Fruit fly (Drosophila melanogaster): ENCODE results near the gene CG32036.

The CG32036 gene

DNA sequence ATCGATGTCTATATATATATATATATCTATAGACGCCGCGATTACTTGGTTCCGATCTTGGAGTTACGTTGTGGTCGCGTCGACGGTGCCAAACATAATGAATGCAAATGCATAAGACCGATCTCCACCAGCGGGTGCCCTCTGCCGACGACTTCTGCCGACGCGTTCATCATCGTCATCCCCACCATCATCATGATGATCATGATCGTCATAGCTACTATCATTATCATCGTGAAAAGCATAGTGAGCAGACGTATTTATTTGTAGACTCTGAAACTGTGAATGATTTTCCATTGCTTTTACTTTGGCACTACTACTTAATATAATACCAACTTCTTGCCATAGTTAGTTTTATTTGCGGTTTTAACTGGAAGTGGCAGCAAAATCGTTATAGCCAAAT, 3.1 kb upstream of the CG32036 start, which contains the start of gene CG32037:
TSS of gene CG32037 (minus strand) at position 101 of the 400 bp plus-strand sequence.
- TF ChIP-seq CG4496 (GFP tag; IDR thresholded peaks at IDR 0.05) (no peak), CG10348 (GFP tag; IDR thresholded peaks at IDR 0.05) (no peak), D1 (tag; optimal IDR thresholded peaks at IDR 0.05) (no peak), CG32121 (GFP tag; IDR thresholded peaks at IDR 0.05) (no peak), Pif1B (GFP tag; optimal IDR thresholded peaks at IDR 0.05) (no peak), Pif1A (GFP tag; optimal IDR thresholded peaks at IDR 0.05) (no peak), CG8301 (tag; optimal IDR thresholded peaks at IDR 0.05) (no peak), Ets98B (GFP tag; IDR thresholded peaks at IDR 0.05) (no peak), rn (GFP tag; IDR thresholded peaks at IDR 0.05) (no peak), CG14655 (GFP tag; optimal IDR thresholded peaks at IDR 0.05) (no peak), CG15710 (tag; optimal IDR thresholded peaks at IDR 0.05) (no peak), gl (tag; optimal IDR thresholded peaks at IDR 0.05) (no peak), fd96Ca (GFP tag; IDR thresholded peaks at IDR 0.05) (no peak), Snoo (tag; optimal IDR thresholded peaks at IDR 0.05) (no peak), CG34367 (tag; optimal IDR thresholded peaks at IDR 0.05) (no peak), EcR (GFP tag; optimal IDR thresholded peaks at IDR 0.05) (no peak)

DNA sequence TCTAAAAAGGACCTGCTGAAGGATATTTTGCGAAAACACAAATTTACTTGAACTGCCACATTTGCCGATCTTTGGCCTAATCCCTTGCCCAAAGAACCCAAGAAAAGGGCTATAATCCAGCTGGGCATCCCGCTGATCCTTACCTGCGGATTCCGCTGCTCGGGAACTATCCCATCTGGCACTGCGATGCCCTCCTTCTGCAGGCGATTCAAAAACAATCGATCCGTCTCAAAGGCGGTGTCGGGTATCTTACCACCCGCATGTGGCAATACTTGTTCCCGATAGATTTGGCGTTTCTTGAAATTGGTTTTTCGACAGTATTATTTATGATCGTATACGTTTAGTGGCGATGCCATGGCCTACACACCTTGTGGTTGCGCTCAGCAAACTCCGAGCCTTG, 2.3 kb upstream of the CG32036 start:
- no peak for TF ChIP-seq CG17806 (tag; optimal IDR thresholded peaks at IDR 0.05)
- no peak for TF ChIP-seq Ets98B (GFP tag; IDR thresholded peaks at IDR 0.05)
- TF ChIP-seq Pif1A (GFP tag; optimal IDR thresholded peaks at IDR 0.05): no peak
- TF ChIP-seq CG15710 (tag; optimal IDR thresholded peaks at IDR 0.05): no peak
- no peak for TF ChIP-seq Pif1B (GFP tag; optimal IDR thresholded peaks at IDR 0.05)
- TF ChIP-seq CG32121 (GFP tag; IDR thresholded peaks at IDR 0.05): no peak
- TF ChIP-seq CG34367 (tag; optimal IDR thresholded peaks at IDR 0.05): no peak
- no peak for TF ChIP-seq rn (GFP tag; IDR thresholded peaks at IDR 0.05)
- TF ChIP-seq EcR (GFP tag; optimal IDR thresholded peaks at IDR 0.05): no peak
- no peak for TF ChIP-seq CG9948 (tag; optimal IDR thresholded peaks at IDR 0.05)
- no peak for TF ChIP-seq CG13204 (GFP tag; optimal IDR thresholded peaks at IDR 0.05)
- no peak for TF ChIP-seq CG4496 (GFP tag; IDR thresholded peaks at IDR 0.05)
- no peak for TF ChIP-seq CG8301 (tag; optimal IDR thresholded peaks at IDR 0.05)
- TF ChIP-seq fd96Ca (GFP tag; IDR thresholded peaks at IDR 0.05): no peak
- TF ChIP-seq CG10348 (GFP tag; IDR thresholded peaks at IDR 0.05): no peak
- TF ChIP-seq CG14655 (GFP tag; optimal IDR thresholded peaks at IDR 0.05): no peak
- no peak for TF ChIP-seq CG8159 (tag; optimal IDR thresholded peaks at IDR 0.05)
- no peak for TF ChIP-seq CG12605 (GFP tag; IDR thresholded peaks at IDR 0.05)
- no peak for TF ChIP-seq Snoo (tag; optimal IDR thresholded peaks at IDR 0.05)

DNA sequence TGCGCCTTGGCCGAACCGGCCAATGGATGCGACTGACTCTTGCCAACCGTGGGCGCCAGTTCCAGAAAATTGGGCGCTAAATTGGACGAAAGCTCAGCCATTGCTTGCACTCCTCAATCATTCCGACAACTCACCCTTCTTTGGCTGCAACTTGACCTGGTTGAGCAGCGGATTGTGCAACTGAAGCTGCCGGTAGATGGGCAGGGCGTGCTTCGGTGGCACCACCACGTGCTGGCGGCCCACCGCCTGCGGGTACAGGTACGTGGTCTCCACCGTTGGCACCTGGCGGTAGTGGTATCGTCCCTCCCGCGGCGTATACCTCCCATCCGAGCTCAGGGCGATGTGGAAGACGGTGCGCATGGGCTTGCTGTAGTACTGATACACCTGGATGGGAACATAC, 1.4 kb upstream of the CG32036 start:
- TF ChIP-seq Ets98B (GFP tag; IDR thresholded peaks at IDR 0.05): no peak
- TF ChIP-seq CG12605 (GFP tag; IDR thresholded peaks at IDR 0.05): no peak
- TF ChIP-seq CG4496 (GFP tag; IDR thresholded peaks at IDR 0.05): no peak
- TF ChIP-seq rn (GFP tag; IDR thresholded peaks at IDR 0.05): no peak
- TF ChIP-seq CG17806 (tag; optimal IDR thresholded peaks at IDR 0.05): no peak
- TF ChIP-seq Pif1B (GFP tag; optimal IDR thresholded peaks at IDR 0.05): no peak
- TF ChIP-seq CG34367 (tag; optimal IDR thresholded peaks at IDR 0.05): no peak
- TF ChIP-seq EcR (GFP tag; optimal IDR thresholded peaks at IDR 0.05): no peak
- no peak for TF ChIP-seq gl (tag; optimal IDR thresholded peaks at IDR 0.05)
- TF ChIP-seq CG10348 (GFP tag; IDR thresholded peaks at IDR 0.05): no peak
- TF ChIP-seq CG32121 (GFP tag; IDR thresholded peaks at IDR 0.05): no peak
- no peak for TF ChIP-seq CG15710 (tag; optimal IDR thresholded peaks at IDR 0.05)

DNA sequence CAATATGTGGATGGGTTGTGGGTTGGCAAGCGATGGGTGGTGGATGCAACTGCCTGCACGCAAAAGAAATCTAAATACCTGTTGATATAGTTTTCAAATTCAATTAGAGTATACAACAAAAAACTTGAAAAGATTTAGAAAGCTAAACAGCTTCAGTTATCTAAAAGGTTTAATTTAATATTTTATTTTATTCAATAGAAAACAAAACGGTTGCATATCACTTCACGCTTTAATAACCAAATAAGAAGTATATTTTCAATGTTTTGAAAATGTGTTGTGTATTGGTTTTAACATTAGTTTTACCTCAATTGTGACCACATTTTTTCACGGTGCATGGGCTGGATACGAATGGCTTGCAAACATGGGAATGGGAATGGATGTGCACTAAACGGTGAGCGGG, 594 bp upstream of the CG32036 start:
- TF ChIP-seq CG12605 (GFP tag; IDR thresholded peaks at IDR 0.05) (no peak), CG32121 (GFP tag; IDR thresholded peaks at IDR 0.05) (peak; percentile 48)

DNA sequence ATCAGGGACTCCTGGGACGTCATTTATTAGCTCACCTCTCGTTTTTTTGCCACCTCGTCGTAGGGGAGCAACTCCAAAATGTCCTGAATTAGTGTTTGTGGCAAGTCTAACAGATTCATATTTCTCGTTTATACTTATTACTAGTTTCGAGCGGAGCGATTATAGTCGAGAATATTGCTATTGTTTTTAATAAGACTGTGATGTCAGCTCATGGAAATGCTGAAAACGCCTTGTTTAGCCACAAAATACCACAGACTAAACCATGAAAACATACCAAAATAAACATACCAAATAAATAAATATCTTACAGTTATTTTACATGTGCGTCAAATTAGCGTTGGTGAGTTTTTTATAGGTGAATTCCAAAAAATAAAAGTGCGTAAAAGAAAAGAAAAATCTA, 1.4 kb downstream of the CG32036 start, which contains the start of gene pall:
TSS of gene pall (minus strand) at position 205 of the 400 bp plus-strand sequence.
- TF ChIP-seq CG32121 (GFP tag; IDR thresholded peaks at IDR 0.05) (no peak), Pif1A (GFP tag; optimal IDR thresholded peaks at IDR 0.05) (no peak), CG4496 (GFP tag; IDR thresholded peaks at IDR 0.05) (no peak)

DNA sequence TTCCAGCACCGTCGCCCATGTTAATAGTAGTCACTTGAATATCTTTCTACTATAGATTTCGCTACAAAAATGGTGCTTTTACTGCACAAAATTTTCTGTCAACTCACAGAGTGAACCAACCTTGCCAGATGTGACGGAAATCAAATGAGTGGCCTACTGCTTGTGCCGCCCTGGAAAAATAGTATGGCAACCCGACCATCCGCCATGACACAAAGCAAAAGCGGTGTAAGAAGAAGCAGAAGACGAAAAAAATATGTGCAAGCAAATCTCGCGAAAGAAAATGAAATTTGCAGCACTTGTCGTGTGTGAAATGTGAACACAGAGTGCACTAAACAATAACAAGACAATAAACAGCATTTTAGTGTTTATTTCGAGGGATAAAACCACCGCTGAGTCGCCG, 12.2 kb downstream of the CG32036 start, which contains the start of the genes Uch-L5 and Jarid2:
TSS of gene Uch-L5 (minus strand) at position 137 of the 400 bp plus-strand sequence.
TSS of gene Jarid2 (plus strand) at position 210 of the 400 bp plus-strand sequence.
- TF ChIP-seq CG9948 (tag; optimal IDR thresholded peaks at IDR 0.05): no peak
- TF ChIP-seq fd96Ca (GFP tag; IDR thresholded peaks at IDR 0.05): no peak
- TF ChIP-seq CG8159 (tag; optimal IDR thresholded peaks at IDR 0.05): no peak
- no peak for TF ChIP-seq rn (GFP tag; IDR thresholded peaks at IDR 0.05)
- no peak for TF ChIP-seq Pif1A (GFP tag; optimal IDR thresholded peaks at IDR 0.05)
- TF ChIP-seq CG14655 (GFP tag; optimal IDR thresholded peaks at IDR 0.05): no peak
- TF ChIP-seq CG12605 (GFP tag; IDR thresholded peaks at IDR 0.05): peak; percentile 46
- no peak for TF ChIP-seq CG13204 (GFP tag; optimal IDR thresholded peaks at IDR 0.05)
- TF ChIP-seq Snoo (tag; optimal IDR thresholded peaks at IDR 0.05): peak; percentile 39
- no peak for TF ChIP-seq CG10348 (GFP tag; IDR thresholded peaks at IDR 0.05)
- TF ChIP-seq CG4496 (GFP tag; IDR thresholded peaks at IDR 0.05): no peak
- no peak for TF ChIP-seq Pif1B (GFP tag; optimal IDR thresholded peaks at IDR 0.05)
- no peak for TF ChIP-seq EcR (GFP tag; optimal IDR thresholded peaks at IDR 0.05)
- TF ChIP-seq D1 (tag; optimal IDR thresholded peaks at IDR 0.05): no peak
- TF ChIP-seq CG34367 (tag; optimal IDR thresholded peaks at IDR 0.05): no peak
- peak; percentile 39 for TF ChIP-seq Ets98B (GFP tag; IDR thresholded peaks at IDR 0.05)
- no peak for TF ChIP-seq CG15710 (tag; optimal IDR thresholded peaks at IDR 0.05)
- TF ChIP-seq CG8301 (tag; optimal IDR thresholded peaks at IDR 0.05): no peak
- TF ChIP-seq gl (tag; optimal IDR thresholded peaks at IDR 0.05): no peak
- TF ChIP-seq CG32121 (GFP tag; IDR thresholded peaks at IDR 0.05): no peak
- TF ChIP-seq CG17806 (tag; optimal IDR thresholded peaks at IDR 0.05): peak; percentile 23
